Fruit fly (Drosophila melanogaster): ENCODE results near the gene CG6497.

- TF ChIP-seq CG16779 (tag; optimal IDR thresholded peaks at IDR 0.05) = no peak
- no peak for TF ChIP-seq Sox14 (GFP tag; optimal IDR thresholded peaks at IDR 0.05)
- TF ChIP-seq CG10631 (GFP tag; optimal IDR thresholded peaks at IDR 0.05) = no peak
- no peak for TF ChIP-seq Ets21C (GFP tag; optimal IDR thresholded peaks at IDR 0.05)
- no peak for TF ChIP-seq CG1621 (tag; optimal IDR thresholded peaks at IDR 0.05)
- no peak for TF ChIP-seq CG6854 (GFP tag; optimal IDR thresholded peaks at IDR 0.05)
- TF ChIP-seq CG6163 (GFP tag; IDR thresholded peaks at IDR 0.05) = no peak
- no peak for TF ChIP-seq OdsH (GFP tag; optimal IDR thresholded peaks at IDR 0.05)
- no peak for TF ChIP-seq Gug (GFP tag; IDR thresholded peaks at IDR 0.05)
- no peak for TF ChIP-seq Blimp-1 (GFP tag; optimal IDR thresholded peaks at IDR 0.05)
Observed at dm6 chr3L:17237003-17237402, 16.7 kb downstream of the CG6497 start.

Data from whole organism, prepupa.